Fruit fly (Drosophila melanogaster) whole organism, embryonic: ENCODE results near the gene CG34296.

Experiments used
- Asciz ChIP-seq: fragments of 200-800 bp; sonication (Bioruptor generic); optimal IDR thresholded peaks from 2 replicates; lab custom pipeline; 2017; ENCODE audit warnings: missing biosample characterization, mild to moderate bottlenecking, missing genetic modification characterization, missing genetic modification reagents
- Atf3 ChIP-seq: fragments of 200-800 bp; sonication (Bioruptor generic); optimal IDR thresholded peaks from 3 replicates; lab custom pipeline; 2016; ENCODE audit warnings: missing biosample characterization, missing genetic modification characterization
- BEAF-32 ChIP-seq: fragments of 200-800 bp; sonication (Bioruptor generic); optimal IDR thresholded peaks from 3 replicates; lab custom pipeline; 2017; ENCODE audit warnings: missing biosample characterization, missing genetic modification characterization, mild to moderate bottlenecking, moderate library complexity, missing genetic modification reagents
- Bgb ChIP-seq: fragments of 200-800 bp; sonication (Bioruptor generic); IDR thresholded peaks from 2 replicates; pipeline ENCODE4 v1.3.6; 2022; ENCODE audit warnings: missing biosample characterization, missing genetic modification characterization; ENCODE audit not compliant: partially characterized antibody
- Blimp-1 ChIP-seq: fragments of 200-800 bp; sonication (Bioruptor generic); optimal IDR thresholded peaks from 3 replicates; lab custom pipeline; 2018; ENCODE audit warnings: missing biosample characterization, missing genetic modification characterization, mild to moderate bottlenecking, moderate library complexity, missing genetic modification reagents
- CG11398 ChIP-seq: fragments of 200-800 bp; sonication (Bioruptor generic); optimal IDR thresholded peaks from 2 replicates; lab custom pipeline; 2016; ENCODE audit warnings: missing biosample characterization, missing genetic modification characterization
- CG12071 ChIP-seq: fragments of 200-800 bp; sonication (Bioruptor generic); optimal IDR thresholded peaks from 3 replicates; lab custom pipeline; 2018; ENCODE audit warnings: missing biosample characterization, mild to moderate bottlenecking, missing genetic modification characterization
- CG13287 ChIP-seq: fragments of 200-800 bp; sonication (Bioruptor generic); IDR thresholded peaks from 2 replicates; pipeline ENCODE4 v1.3.6; 2022; ENCODE audit warnings: missing biosample characterization, missing genetic modification characterization; ENCODE audit not compliant: partially characterized antibody
- CG14710 ChIP-seq: fragments of 200-800 bp; sonication (Bioruptor generic); optimal IDR thresholded peaks from 3 replicates; lab custom pipeline; 2019; ENCODE audit warnings: missing biosample characterization, mild to moderate bottlenecking, missing genetic modification characterization, moderate library complexity
- CG15696 ChIP-seq: fragments of 200-800 bp; sonication (Bioruptor generic); optimal IDR thresholded peaks from 2 replicates; lab custom pipeline; 2019; ENCODE audit warnings: missing biosample characterization, mild to moderate bottlenecking, missing genetic modification characterization, moderate library complexity
- CG16813 ChIP-seq: fragments of 200-800 bp; sonication (Bioruptor generic); IDR thresholded peaks from 3 replicates; pipeline ENCODE4 v1.3.6; 2022; ENCODE audit warnings: missing biosample characterization, missing genetic modification characterization; ENCODE audit not compliant: partially characterized antibody
- CG18011 ChIP-seq: fragments of 200-800 bp; sonication (Bioruptor generic); optimal IDR thresholded peaks from 2 replicates; lab custom pipeline; 2017; ENCODE audit warnings: missing biosample characterization, missing genetic modification characterization, mild to moderate bottlenecking, moderate library complexity, missing genotype
- CG2116 ChIP-seq: fragments of 200-800 bp; sonication (Bioruptor generic); optimal IDR thresholded peaks from 3 replicates; lab custom pipeline; 2018; ENCODE audit warnings: missing biosample characterization, mild to moderate bottlenecking, missing genetic modification characterization
- CG2129 ChIP-seq: fragments of 200-800 bp; sonication (Bioruptor generic); IDR thresholded peaks from 2 replicates; pipeline ENCODE4 v1.3.6; 2022; ENCODE audit warnings: missing biosample characterization, missing genetic modification characterization; ENCODE audit not compliant: partially characterized antibody
- CG2889 ChIP-seq: fragments of 200-800 bp; sonication (Bioruptor generic); IDR thresholded peaks from 3 replicates; pipeline ENCODE4 v1.3.6; 2022; ENCODE audit warnings: missing biosample characterization, missing genetic modification characterization
- CG3847 ChIP-seq: fragments of 200-800 bp; sonication (Bioruptor generic); IDR thresholded peaks from 2 replicates; pipeline ENCODE4 v1.3.6; 2022; ENCODE audit warnings: missing biosample characterization, missing genetic modification characterization
- CG3995 ChIP-seq: fragments of 200-800 bp; sonication (Bioruptor generic); optimal IDR thresholded peaks from 3 replicates; lab custom pipeline; 2016; ENCODE audit warnings: missing biosample characterization, missing genetic modification characterization
- CG6765 ChIP-seq: fragments of 200-800 bp; sonication (Bioruptor generic); optimal IDR thresholded peaks from 3 replicates; lab custom pipeline; 2017; ENCODE audit warnings: missing biosample characterization, mild to moderate bottlenecking, missing genetic modification characterization
- CG7745 ChIP-seq: fragments of 200-800 bp; sonication (Bioruptor generic); optimal IDR thresholded peaks from 2 replicates; lab custom pipeline; 2018; ENCODE audit warnings: missing biosample characterization, mild to moderate bottlenecking, missing genetic modification characterization, moderate library complexity
- CG7987 ChIP-seq: fragments of 200-800 bp; sonication (Bioruptor generic); optimal IDR thresholded peaks from 2 replicates; lab custom pipeline; 2018; ENCODE audit warnings: missing biosample characterization, mild to moderate bottlenecking, missing genetic modification characterization, moderate library complexity
- CG9797 ChIP-seq: fragments of 200-800 bp; sonication (Bioruptor generic); optimal IDR thresholded peaks from 3 replicates; lab custom pipeline; 2018; ENCODE audit warnings: missing biosample characterization, mild to moderate bottlenecking, missing genetic modification characterization
- ERR ChIP-seq: fragments of 200-800 bp; sonication (Bioruptor generic); optimal IDR thresholded peaks from 2 replicates; lab custom pipeline; 2016; ENCODE audit warnings: missing biosample characterization, missing genetic modification characterization
- H15 ChIP-seq: fragments of 200-800 bp; sonication (Bioruptor generic); IDR thresholded peaks from 3 replicates; pipeline ENCODE4 v1.3.6; 2022; ENCODE audit warnings: missing biosample characterization, missing genetic modification characterization
- HLH4C ChIP-seq: fragments of 200-800 bp; sonication (Bioruptor generic); IDR thresholded peaks from 3 replicates; pipeline ENCODE4 v1.3.6; 2022; ENCODE audit warnings: missing biosample characterization, missing genetic modification characterization; ENCODE audit not compliant: partially characterized antibody
- Meics ChIP-seq: fragments of 200-800 bp; sonication (Bioruptor generic); optimal IDR thresholded peaks from 2 replicates; lab custom pipeline; 2017; ENCODE audit warnings: missing biosample characterization, mild to moderate bottlenecking, missing genetic modification characterization
- Nf-YC ChIP-seq: fragments of 200-800 bp; optimal IDR thresholded peaks from 3 replicates; lab custom pipeline; 2019; ENCODE audit warnings: missing biosample characterization, mild to moderate bottlenecking, missing genetic modification characterization, moderate library complexity
- Pdp1 ChIP-seq, 2 experiments: fragments of 200-800 bp; sonication (Bioruptor generic); optimal IDR thresholded peaks; 3 replicates each; lab custom pipeline; 2016; ENCODE audit warnings: missing biosample characterization in 2 of 2, missing genetic modification characterization in 2 of 2, mild to moderate bottlenecking in 1 of 2, moderate library complexity in 1 of 2
- Sry-δ ChIP-seq: fragments of 200-800 bp; sonication (Bioruptor generic); optimal IDR thresholded peaks from 2 replicates; lab custom pipeline; 2016; ENCODE audit warnings: missing biosample characterization, missing genetic modification characterization
- Usf ChIP-seq: fragments of 200-800 bp; sonication (Bioruptor generic); optimal IDR thresholded peaks from 2 replicates; lab custom pipeline; 2017; ENCODE audit warnings: missing genotype, missing biosample characterization, missing genetic modification characterization
- Xbp1 ChIP-seq: fragments of 200-800 bp; sonication (Bioruptor generic); optimal IDR thresholded peaks from 3 replicates; lab custom pipeline; 2016; ENCODE audit warnings: missing biosample characterization, mild to moderate bottlenecking, missing genetic modification characterization
- chn ChIP-seq: fragments of 200-800 bp; sonication (Bioruptor generic); optimal IDR thresholded peaks from 2 replicates; lab custom pipeline; 2016; ENCODE audit warnings: missing biosample characterization, missing genetic modification characterization
- ci ChIP-seq: fragments of 200-800 bp; sonication (Bioruptor generic); IDR thresholded peaks from 3 replicates; pipeline ENCODE4 v1.3.6; 2022; ENCODE audit warnings: missing biosample characterization, missing genetic modification characterization
- dan ChIP-seq: fragments of 200-800 bp; sonication (Bioruptor generic); IDR thresholded peaks from 2 replicates; pipeline ENCODE4 v1.3.6; 2022; ENCODE audit warnings: missing biosample characterization, missing genetic modification characterization
- fd64A ChIP-seq: fragments of 200-800 bp; sonication (Bioruptor generic); optimal IDR thresholded peaks from 3 replicates; lab custom pipeline; 2018; ENCODE audit warnings: missing biosample characterization, mild to moderate bottlenecking, missing genetic modification characterization
- knrl ChIP-seq: fragments of 200-800 bp; sonication (Bioruptor generic); IDR thresholded peaks from 3 replicates; pipeline ENCODE4 v1.3.6; 2022; ENCODE audit warnings: missing biosample characterization, missing genetic modification characterization; ENCODE audit not compliant: partially characterized antibody
- mld ChIP-seq: fragments of 200-800 bp; sonication (Bioruptor generic); IDR thresholded peaks from 3 replicates; pipeline ENCODE4 v1.3.6; 2022; ENCODE audit warnings: missing biosample characterization, missing genetic modification characterization; ENCODE audit not compliant: partially characterized antibody
- nerfin-2 ChIP-seq: fragments of 200-800 bp; sonication (Bioruptor generic); IDR thresholded peaks from 2 replicates; pipeline ENCODE4 v1.3.6; 2022; ENCODE audit warnings: missing biosample characterization, missing genetic modification characterization; ENCODE audit not compliant: partially characterized antibody
- pho ChIP-seq: fragments of 200-800 bp; sonication (Bioruptor generic); optimal IDR thresholded peaks from 2 replicates; lab custom pipeline; 2016; ENCODE audit warnings: missing biosample characterization, missing genetic modification characterization
- pzg ChIP-seq: fragments of 200-800 bp; sonication (Bioruptor generic); optimal IDR thresholded peaks from 3 replicates; lab custom pipeline; 2018; ENCODE audit warnings: missing biosample characterization, mild to moderate bottlenecking, missing genetic modification characterization, moderate library complexity
- repo ChIP-seq: fragments of 200-800 bp; sonication (Bioruptor generic); optimal IDR thresholded peaks from 2 replicates; lab custom pipeline; 2016; ENCODE audit warnings: missing biosample characterization, missing genetic modification characterization
- rib ChIP-seq: fragments of 200-800 bp; sonication (Bioruptor generic); IDR thresholded peaks from 2 replicates; pipeline ENCODE4 v1.3.6; 2022; ENCODE audit warnings: missing biosample characterization, missing genetic modification characterization
- row ChIP-seq: fragments of 200-800 bp; sonication (Bioruptor generic); IDR thresholded peaks from 3 replicates; pipeline ENCODE4 v1.3.6; 2022; ENCODE audit warnings: missing biosample characterization, missing genetic modification characterization
- sc ChIP-seq, 3 experiments: fragments of >200 bp in 2 of 3; fragments of 200-800 bp in 1 of 3; sonication (Bioruptor generic) in 1 of 3; optimal IDR thresholded peaks; 2 replicates in 2 of 3; 3 replicates in 1 of 3; lab custom pipeline; 2017; ENCODE audit warnings: mild to moderate bottlenecking in 1 of 3, missing biosample characterization in 1 of 3, missing genetic modification characterization in 1 of 3, missing genetic modification reagents in 1 of 3
- scrt ChIP-seq: fragments of 200-800 bp; sonication (Bioruptor generic); optimal IDR thresholded peaks from 2 replicates; lab custom pipeline; 2018; ENCODE audit warnings: missing biosample characterization, mild to moderate bottlenecking, missing genetic modification characterization, moderate library complexity
- sens ChIP-seq: fragments of 200-800 bp; sonication (Bioruptor generic); peaks from one replicate; lab custom pipeline; 2016; ENCODE audit warnings: missing biosample characterization, missing genetic modification characterization
- trem ChIP-seq: fragments of 200-800 bp; optimal IDR thresholded peaks from 3 replicates; lab custom pipeline; 2019; ENCODE audit warnings: missing biosample characterization, mild to moderate bottlenecking, missing genetic modification characterization, moderate library complexity
- trh ChIP-seq: fragments of 200-800 bp; sonication (Bioruptor generic); optimal IDR thresholded peaks from 2 replicates; lab custom pipeline; 2016; ENCODE audit warnings: missing biosample characterization, missing genetic modification characterization
- unc-4 ChIP-seq: fragments of 200-800 bp; sonication (Bioruptor generic); IDR thresholded peaks from 2 replicates; pipeline ENCODE4 v1.3.6; 2022; ENCODE audit warnings: missing biosample characterization, missing genetic modification characterization; ENCODE audit not compliant: partially characterized antibody
- zen ChIP-seq: fragments of 200-800 bp; sonication (Bioruptor generic); optimal IDR thresholded peaks from 3 replicates; lab custom pipeline; 2018; ENCODE audit warnings: missing biosample characterization, mild to moderate bottlenecking, missing genetic modification characterization, moderate library complexity

The CG34296 gene

dm6 chr3R:29724745-29725144 is 2.4 kb downstream of the CG34296 start, which contains the start of the genes Naa40 and CG18731 (continued):
- TF ChIP-seq CG14710 (tag; lab: Kevin White, UChicago) = peak; percentile 7
- no peak for TF ChIP-seq CG11398
- no peak for TF ChIP-seq CG15696 (tag; lab: Kevin White, UChicago)
- TF ChIP-seq HLH4C (GFP tag; lab: Robert Waterston, UW) = peak; percentile 48
- TF ChIP-seq Xbp1 (GFP tag; lab: Kevin White, UChicago) = no peak
- TF ChIP-seq rib (GFP tag; lab: Robert Waterston, UW) = no peak
- no peak for TF ChIP-seq sc (optimal IDR thresholded peaks at IDR 0.05; lab: Kevin White, UChicago)
- no peak for TF ChIP-seq sc (GFP tag; optimal IDR thresholded peaks at IDR 0.05; lab: Kevin White, UChicago)
- no peak for TF ChIP-seq Nf-YC (tag; lab: Kevin White, UChicago)
- no peak for TF ChIP-seq CG2889 (GFP tag; lab: Robert Waterston, UW)
- TF ChIP-seq fd64A (GFP tag; lab: Kevin White, UChicago) = no peak
- peak; percentile 78 for TF ChIP-seq unc-4 (GFP tag; lab: Robert Waterston, UW)
- TF ChIP-seq Bgb (GFP tag; lab: Robert Waterston, UW) = peak; percentile 71
- no peak for TF ChIP-seq chn (GFP tag; lab: Kevin White, UChicago)
- peak; percentile 79 for TF ChIP-seq CG13287 (GFP tag; lab: Robert Waterston, UW)
- peak; percentile 88 for TF ChIP-seq Sry-δ
- peak; percentile 23 for TF ChIP-seq trem
- TF ChIP-seq Blimp-1 = no peak
- TF ChIP-seq Meics (GFP tag; lab: Kevin White, UChicago) = no peak
- TF ChIP-seq mld (GFP tag; lab: Robert Waterston, UW) = no peak
- TF ChIP-seq H15 = no peak
- TF ChIP-seq Pdp1 (GFP tag; optimal IDR thresholded peaks at IDR 0.05; lab: Kevin White, UChicago) = no peak
- no peak for TF ChIP-seq pho
- no peak for TF ChIP-seq scrt
- TF ChIP-seq CG16813 (GFP tag; lab: Robert Waterston, UW) = peak; percentile 63
- TF ChIP-seq CG2116 (GFP tag; lab: Kevin White, UChicago) = peak; percentile 23
- TF ChIP-seq CG7987 (GFP tag; lab: Kevin White, UChicago) = no peak
- no peak for TF ChIP-seq CG12071 (GFP tag; lab: Kevin White, UChicago)
- no peak for TF ChIP-seq CG6765 (GFP tag; lab: Kevin White, UChicago)
- no peak for TF ChIP-seq Usf (GFP tag; lab: Kevin White, UChicago)
- peak; percentile 79 for TF ChIP-seq BEAF-32
- TF ChIP-seq dan (GFP tag; lab: Robert Waterston, UW) = no peak
- TF ChIP-seq CG7745 (tag; lab: Kevin White, UChicago) = no peak
- TF ChIP-seq CG3847 (GFP tag; lab: Robert Waterston, UW) = peak; percentile 59
- no peak for TF ChIP-seq trh (GFP tag; lab: Kevin White, UChicago)
- peak; percentile 60 for TF ChIP-seq sens (GFP tag; lab: Kevin White, UChicago)
- TF ChIP-seq CG9797 (GFP tag; lab: Kevin White, UChicago) = peak; percentile 42
- peak; percentile 65 for TF ChIP-seq knrl (GFP tag; lab: Robert Waterston, UW)
- no peak for TF ChIP-seq repo (GFP tag; lab: Kevin White, UChicago)
- TF ChIP-seq ci (GFP tag; lab: Robert Waterston, UW) = no peak
- TF ChIP-seq Atf3 (GFP tag; lab: Kevin White, UChicago) = no peak
- TF ChIP-seq CG2129 = peak; percentile 48; the same call in 1 of the 2 replicates
- no peak for TF ChIP-seq CG3995 (GFP tag; lab: Kevin White, UChicago)
- no peak for TF ChIP-seq ERR (GFP tag; lab: Kevin White, UChicago)
- TF ChIP-seq Asciz (GFP tag; lab: Kevin White, UChicago) = no peak
- TF ChIP-seq nerfin-2 = no peak
- TF ChIP-seq row (GFP tag; lab: Robert Waterston, UW) = peak; percentile 39; the same call in 1 of the 3 replicates
- TF ChIP-seq CG18011 (GFP tag; lab: Kevin White, UChicago) = no peak
- no peak for TF ChIP-seq zen (tag; lab: Kevin White, UChicago)
- peak; percentile 63 for TF ChIP-seq pzg
